Worm (Caenorhabditis elegans): ENCODE data around the gene C28G1.6.

ce11 chrX:8854409-8854808 lies 23.3 kb upstream of the C28G1.6 start:
- TF ChIP-seq nhr-76 (tag; optimal IDR thresholded peaks at IDR 0.05) (no peak), zag-1 (tag; optimal IDR thresholded peaks at IDR 0.05) (no peak), nhr-48 (tag; optimal IDR thresholded peaks at IDR 0.05) (no peak), lir-3 (tag; optimal IDR thresholded peaks at IDR 0.05) (no peak), mep-1 (tag; optimal IDR thresholded peaks at IDR 0.05) (no peak), nhr-41 (GFP tag; IDR thresholded peaks at IDR 0.05) (no peak), nhr-6 (tag; optimal IDR thresholded peaks at IDR 0.05) (no peak), pha-4 (GFP tag; IDR thresholded peaks at IDR 0.05) (no peak), pha-4 (tag; optimal IDR thresholded peaks at IDR 0.05) (no peak), ama-1 (optimal IDR thresholded peaks at IDR 0.05) (no peak), spr-1 (tag; optimal IDR thresholded peaks at IDR 0.05) (no peak), fkh-10 (GFP tag; optimal IDR thresholded peaks at IDR 0.05) (no peak), nhr-237 (tag; optimal IDR thresholded peaks at IDR 0.05) (no peak)
